Worm (Caenorhabditis elegans): ENCODE results near the gene M18.6.
"Not testable (repeated sequence)": the region's sequence is repeated elsewhere in the genome, so short reads cannot be mapped to it uniquely, and the experiment has no call there.

Gene M18.6

DNA sequence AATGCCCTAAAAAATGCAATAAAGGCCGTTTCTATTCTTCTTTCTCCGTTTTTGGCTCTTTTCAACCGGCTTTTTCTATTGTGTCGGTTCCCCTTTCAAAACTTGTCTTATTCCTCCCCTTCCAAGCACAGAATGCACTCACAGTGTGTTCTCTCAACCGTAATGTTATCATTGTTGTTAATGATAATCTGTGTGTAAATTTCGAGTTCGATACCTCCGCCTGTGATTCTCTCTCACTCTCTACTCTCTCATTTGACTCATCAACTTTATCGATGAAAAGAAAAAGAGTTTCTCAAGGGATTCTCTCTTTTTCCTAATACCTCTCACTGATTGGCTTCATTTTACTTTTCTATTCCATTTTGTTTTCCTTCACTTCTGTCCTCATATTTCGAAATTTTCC lies 7.6 kb downstream of the M18.6 start:
- no peak for TF ChIP-seq W03F9.2 (tag; optimal IDR thresholded peaks at IDR 0.05)
- no peak for TF ChIP-seq dao-5 (tag; optimal IDR thresholded peaks at IDR 0.05)
- no peak for TF ChIP-seq him-1 (tag; optimal IDR thresholded peaks at IDR 0.05)

DNA sequence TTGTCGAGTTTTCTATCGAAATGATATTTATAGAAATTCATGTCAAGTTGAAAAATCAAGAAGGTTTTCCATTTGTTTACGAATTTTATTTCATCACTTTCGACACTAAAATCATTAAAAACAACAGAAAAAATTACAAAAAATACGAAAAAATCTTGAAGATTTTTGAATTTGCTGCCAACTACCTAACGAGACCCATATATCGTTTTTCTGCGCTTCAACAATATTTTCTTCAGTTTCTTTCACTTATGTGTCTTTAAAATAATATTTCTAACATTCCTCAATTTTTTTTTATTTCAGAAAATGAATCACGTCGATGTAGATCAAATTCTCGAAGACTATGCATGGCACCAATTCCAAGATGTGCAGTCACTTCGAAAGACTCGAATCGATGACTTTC lies 8.1 kb downstream of the M18.6 start, which contains the start of gene lin-24:
TSS of gene lin-24 (plus strand) at position 301 of the 400 bp plus-strand sequence.
- TF ChIP-seq W03F9.2 (tag; optimal IDR thresholded peaks at IDR 0.05) (no peak), him-1 (tag; optimal IDR thresholded peaks at IDR 0.05) (no peak)

DNA sequence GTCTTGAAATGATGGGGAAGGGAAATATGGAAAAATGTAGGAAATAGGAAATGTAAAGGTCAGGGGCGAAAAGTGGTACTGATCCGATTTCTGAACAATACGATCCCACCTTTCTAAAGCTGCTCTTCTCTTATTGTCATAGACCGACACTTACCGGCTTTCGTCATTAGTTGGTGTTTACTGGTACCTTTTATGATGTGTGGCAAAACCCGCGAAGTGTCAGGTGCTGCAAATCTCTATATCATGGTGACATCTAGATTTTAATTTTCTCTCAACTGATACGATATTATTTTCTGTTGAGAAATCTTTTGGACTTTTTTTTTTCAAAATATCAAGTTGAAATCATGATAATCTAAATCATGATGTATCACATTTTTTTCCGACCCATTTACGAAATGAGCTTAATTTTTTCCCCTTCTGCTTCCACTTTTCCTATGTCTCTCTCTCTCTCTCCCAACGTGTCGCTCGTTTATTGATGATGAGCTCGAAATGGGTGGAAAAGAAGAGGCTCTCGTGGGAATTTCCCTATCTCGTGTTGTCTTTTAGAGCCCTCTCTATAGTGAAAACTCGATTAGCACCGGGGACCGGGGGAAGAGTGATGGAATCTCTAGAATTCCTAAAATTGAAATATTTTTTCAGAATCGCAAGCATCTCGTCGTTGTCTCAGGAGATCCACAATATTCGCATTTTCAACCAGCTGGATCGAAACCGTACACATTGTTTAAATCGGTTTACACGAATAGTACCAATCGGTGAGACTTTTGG lies 10.4 kb downstream of the M18.6 start:
- no peak for TF ChIP-seq W03F9.2 (tag; optimal IDR thresholded peaks at IDR 0.05)
- no peak for TF ChIP-seq him-1 (tag; optimal IDR thresholded peaks at IDR 0.05)
- TF ChIP-seq dao-5 (tag; optimal IDR thresholded peaks at IDR 0.05) = no peak

DNA sequence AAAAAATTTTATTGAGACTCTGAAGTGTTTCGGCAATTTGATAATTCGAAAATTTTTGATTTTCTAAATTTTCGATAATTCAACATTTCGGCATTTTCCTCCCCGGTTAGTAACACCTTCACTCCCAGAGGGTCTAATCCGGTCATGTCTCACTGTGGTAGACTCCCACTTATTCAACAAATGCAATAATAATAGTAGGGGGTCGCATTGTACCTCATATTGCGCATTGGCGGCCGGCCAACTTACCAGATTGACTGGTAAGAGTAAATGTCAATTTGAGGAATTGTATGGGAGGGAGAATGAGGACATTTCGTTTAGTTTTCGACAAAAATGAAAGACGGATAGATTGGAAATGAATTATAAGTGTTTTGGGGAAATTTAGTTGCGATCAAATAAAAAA lies 12.7 kb downstream of the M18.6 start:
- TF ChIP-seq dao-5 (tag; optimal IDR thresholded peaks at IDR 0.05) = no peak
- TF ChIP-seq him-1 (tag; optimal IDR thresholded peaks at IDR 0.05) = no peak
- no peak for TF ChIP-seq W03F9.2 (tag; optimal IDR thresholded peaks at IDR 0.05)

DNA sequence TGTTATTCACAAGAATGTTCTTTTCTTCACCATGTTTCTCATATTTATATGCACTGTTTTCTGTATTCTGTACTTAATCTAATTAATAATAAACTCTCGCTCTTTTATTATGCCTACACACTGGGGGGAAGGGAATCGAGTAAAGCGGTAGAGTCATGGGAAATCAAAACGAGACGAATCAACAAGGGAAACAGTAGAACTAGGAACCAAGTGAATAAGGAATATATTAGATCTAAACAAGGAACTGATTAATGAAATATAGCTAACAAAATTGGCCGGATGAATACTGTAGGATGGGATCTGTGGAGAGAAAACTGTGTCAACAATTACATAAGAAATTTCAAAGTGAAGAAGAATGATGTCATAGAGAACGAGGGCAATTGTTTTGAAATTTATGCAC lies 13.9 kb downstream of the M18.6 start:
- TF ChIP-seq dao-5 (tag; optimal IDR thresholded peaks at IDR 0.05) = no peak
- no peak for TF ChIP-seq W03F9.2 (tag; optimal IDR thresholded peaks at IDR 0.05)
- no peak for TF ChIP-seq him-1 (tag; optimal IDR thresholded peaks at IDR 0.05)

DNA sequence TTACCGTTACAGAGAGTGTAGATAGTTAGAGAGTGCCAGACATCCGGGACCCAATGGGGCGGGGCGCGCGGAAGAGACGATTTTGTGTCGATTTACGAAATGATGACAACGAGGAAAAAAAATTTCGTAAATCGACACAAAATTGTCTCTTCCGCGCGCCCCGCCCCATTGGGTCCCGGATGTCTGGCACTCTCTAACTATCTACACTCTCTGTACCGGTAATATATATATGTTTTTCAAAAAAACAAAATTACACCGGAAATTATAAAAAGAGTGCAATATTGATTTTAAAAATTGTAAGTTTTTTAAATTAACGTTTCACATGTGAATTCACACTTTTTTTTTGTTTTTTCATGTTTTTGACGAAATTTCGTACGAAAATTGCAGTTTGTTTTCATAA lies 17.0 kb downstream of the M18.6 start, which contains the start of gene B0001.4:
TSS of gene B0001.4 (minus strand) at position 101 of the 400 bp plus-strand sequence.
- not testable (repeated sequence) for TF ChIP-seq dao-5, W03F9.2, him-1 (tag; optimal IDR thresholded peaks at IDR 0.05)

DNA sequence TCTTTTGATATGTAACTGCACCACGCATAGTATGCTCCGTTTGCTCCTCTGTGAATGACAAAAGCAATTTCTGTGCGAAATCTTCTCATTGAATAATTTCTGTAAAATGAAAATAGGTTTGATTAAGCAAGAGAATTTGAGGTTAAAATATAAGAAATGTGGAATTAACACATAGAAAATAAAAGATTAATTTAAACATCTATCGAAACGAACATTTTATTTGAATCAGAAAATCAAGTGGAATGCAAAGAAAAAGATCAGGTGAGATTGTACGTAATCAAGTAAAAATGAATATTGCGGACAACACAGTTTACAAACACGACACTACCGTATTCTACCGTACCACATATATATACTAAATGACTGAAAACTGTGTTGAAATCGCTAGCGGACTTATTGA lies 19.8 kb downstream of the M18.6 start, which contains the start of gene B0001.8:
TSS of gene B0001.8 (minus strand) at position 101 of the 400 bp plus-strand sequence.
- TF ChIP-seq dao-5 (tag; optimal IDR thresholded peaks at IDR 0.05) = no peak
- no peak for TF ChIP-seq W03F9.2 (tag; optimal IDR thresholded peaks at IDR 0.05)
- no peak for TF ChIP-seq him-1 (tag; optimal IDR thresholded peaks at IDR 0.05)

DNA sequence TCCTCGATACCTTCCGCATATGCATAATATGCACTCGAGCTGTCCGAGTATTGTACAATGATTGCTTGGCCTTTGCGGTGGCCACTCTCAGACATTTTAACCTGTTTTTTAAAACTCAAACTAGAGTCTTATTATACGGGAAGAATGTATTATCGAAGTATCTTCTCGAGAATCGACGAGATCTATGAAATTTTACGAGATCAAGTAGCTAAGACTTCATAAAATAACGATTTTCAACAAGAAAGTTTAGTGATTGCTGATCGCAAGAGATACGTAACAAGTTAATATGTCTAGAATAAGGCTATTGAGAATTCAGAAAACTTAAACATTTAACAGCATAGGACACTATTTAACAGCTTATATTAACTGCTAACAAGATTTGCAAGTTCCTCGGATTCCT lies 22.1 kb downstream of the M18.6 start, which contains the start of gene B0001.5:
TSS of gene B0001.5 (minus strand) at position 101 of the 400 bp plus-strand sequence.
- TF ChIP-seq him-1 (tag; optimal IDR thresholded peaks at IDR 0.05) (no peak), dao-5 (tag; optimal IDR thresholded peaks at IDR 0.05) (no peak), W03F9.2 (tag; optimal IDR thresholded peaks at IDR 0.05) (no peak)

DNA sequence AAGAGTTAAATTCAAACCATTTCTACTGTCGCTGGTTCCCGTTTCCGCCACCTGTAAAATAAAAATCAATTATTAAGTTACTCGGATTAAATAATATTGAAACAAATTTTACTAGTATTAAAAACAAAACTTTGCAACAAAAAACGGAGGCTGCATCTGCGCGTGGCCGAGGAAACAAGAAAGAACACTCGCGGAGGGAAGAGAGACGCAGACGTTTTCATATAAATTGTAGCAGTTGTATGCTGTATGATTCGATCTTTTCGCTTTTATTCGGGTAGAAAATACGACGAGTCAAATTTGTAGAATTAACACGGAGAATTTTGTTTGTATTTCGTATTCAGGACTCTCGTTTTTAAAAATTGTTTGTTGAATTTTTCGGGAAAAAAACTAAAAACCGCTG lies 24.6 kb downstream of the M18.6 start, which contains the start of gene B0001.3:
TSS of gene B0001.3 (minus strand) at position 55 of the 400 bp plus-strand sequence.
- TF ChIP-seq dao-5 (tag; optimal IDR thresholded peaks at IDR 0.05) = no peak
- no peak for TF ChIP-seq W03F9.2 (tag; optimal IDR thresholded peaks at IDR 0.05)
- TF ChIP-seq him-1 (tag; optimal IDR thresholded peaks at IDR 0.05) = no peak

DNA sequence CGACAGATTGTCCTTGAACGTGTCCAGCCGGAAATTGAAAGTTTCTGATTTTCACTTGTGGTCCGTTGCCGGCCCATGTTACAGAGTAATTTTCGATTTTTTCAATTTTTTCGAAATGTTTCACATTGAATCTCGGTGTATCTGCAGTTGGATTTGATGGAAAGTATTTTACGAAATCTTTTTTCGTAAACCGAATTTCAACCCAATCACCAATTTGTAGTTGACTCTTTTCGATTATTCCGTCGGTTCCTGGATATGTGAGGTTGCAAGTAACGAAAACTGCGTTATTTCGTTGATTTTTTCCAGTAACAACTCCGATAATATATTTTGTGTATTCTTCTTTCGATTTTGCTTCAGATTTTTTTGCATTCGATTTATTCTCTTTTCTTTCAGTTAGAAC lies 28.5 kb downstream of the M18.6 start:
- no peak for TF ChIP-seq him-1 (tag; optimal IDR thresholded peaks at IDR 0.05)
- no peak for TF ChIP-seq dao-5 (tag; optimal IDR thresholded peaks at IDR 0.05)
- TF ChIP-seq W03F9.2 (tag; optimal IDR thresholded peaks at IDR 0.05) = no peak

DNA sequence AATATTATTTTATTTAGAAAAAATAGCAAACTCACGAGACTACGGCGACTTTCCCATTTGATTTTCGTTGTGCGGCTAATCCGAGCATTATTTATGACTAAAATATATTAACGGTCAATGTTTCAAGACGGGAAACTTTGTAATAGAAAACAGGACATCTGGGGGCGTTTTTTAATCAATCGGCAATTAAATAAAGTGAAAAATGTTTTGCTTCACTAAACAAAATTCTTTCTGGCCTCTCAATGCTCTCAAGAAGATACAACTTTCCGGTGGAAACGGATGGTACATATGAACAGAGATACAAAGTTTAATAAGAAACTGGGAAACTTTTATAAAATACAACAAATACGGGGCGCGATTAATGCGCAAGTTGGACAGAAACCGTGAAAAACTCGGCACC lies 29.8 kb downstream of the M18.6 start, which contains the start of gene B0001.2:
TSS of gene B0001.2 (minus strand) at position 101 of the 400 bp plus-strand sequence.
- TF ChIP-seq him-1 (tag; optimal IDR thresholded peaks at IDR 0.05) (no peak), dao-5 (tag; optimal IDR thresholded peaks at IDR 0.05) (no peak), W03F9.2 (tag; optimal IDR thresholded peaks at IDR 0.05) (no peak)

DNA sequence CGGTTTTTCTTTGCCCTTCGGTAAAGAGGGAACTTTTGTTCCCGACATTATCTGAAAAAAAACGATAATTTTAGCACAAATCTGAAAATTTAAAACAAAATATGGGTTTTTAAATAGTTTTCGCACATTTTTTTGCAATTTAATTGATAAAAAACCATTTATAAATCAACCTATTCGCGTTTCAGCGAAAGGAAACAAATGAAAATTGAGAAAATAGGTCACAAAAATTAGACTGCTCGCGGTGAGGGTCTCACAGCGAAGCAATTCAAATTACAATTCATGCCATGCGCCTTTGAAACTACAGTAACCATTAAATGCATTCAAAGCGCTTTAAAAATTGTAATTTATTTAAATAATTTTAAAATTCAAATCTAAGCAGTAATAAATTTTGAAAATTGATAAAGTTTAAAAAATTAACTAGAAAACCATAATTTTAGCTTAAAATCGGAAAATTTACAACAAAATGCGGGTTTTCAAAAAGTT lies 33.1 kb downstream of the M18.6 start, which contains the start of gene B0001.7:
TSS of gene B0001.7 (minus strand) at position 51 of the 483 bp plus-strand sequence.
- TF ChIP-seq him-1 (tag; optimal IDR thresholded peaks at IDR 0.05) (no peak), W03F9.2 (tag; optimal IDR thresholded peaks at IDR 0.05) (no peak), dao-5 (tag; optimal IDR thresholded peaks at IDR 0.05) (no peak)

DNA sequence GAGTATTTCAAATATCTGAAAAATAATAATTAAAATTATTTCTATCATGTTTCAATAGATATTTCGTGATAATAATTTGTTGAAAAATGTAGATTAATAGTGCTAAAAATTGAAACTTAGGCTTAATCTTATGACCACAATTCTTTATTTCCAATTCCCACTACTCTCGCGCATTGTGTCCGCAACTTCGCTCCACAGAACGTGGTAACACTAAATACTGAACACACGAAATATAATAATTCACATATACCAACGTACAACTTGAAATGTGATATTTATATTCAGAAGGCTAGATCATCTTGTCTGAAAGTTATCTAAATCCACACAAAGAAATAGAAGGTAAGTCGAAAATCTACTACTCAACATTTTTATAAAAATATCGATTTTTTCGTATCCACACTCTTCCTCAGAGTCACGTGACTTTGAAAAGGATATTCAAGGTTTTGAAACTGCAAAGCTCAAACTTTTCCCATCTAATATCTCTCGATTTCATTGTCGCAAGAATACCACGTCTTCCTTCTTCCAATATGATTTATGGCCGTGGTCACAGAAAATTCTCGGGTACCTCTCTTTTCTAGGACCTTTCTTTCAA lies 35.6 kb downstream of the M18.6 start, which contains the start of gene eri-12:
TSS of gene eri-12 (plus strand) at position 197 of the 592 bp plus-strand sequence.
- TF ChIP-seq dao-5 (tag; optimal IDR thresholded peaks at IDR 0.05) = no peak
- no peak for TF ChIP-seq W03F9.2 (tag; optimal IDR thresholded peaks at IDR 0.05)
- TF ChIP-seq him-1 (tag; optimal IDR thresholded peaks at IDR 0.05) = no peak

DNA sequence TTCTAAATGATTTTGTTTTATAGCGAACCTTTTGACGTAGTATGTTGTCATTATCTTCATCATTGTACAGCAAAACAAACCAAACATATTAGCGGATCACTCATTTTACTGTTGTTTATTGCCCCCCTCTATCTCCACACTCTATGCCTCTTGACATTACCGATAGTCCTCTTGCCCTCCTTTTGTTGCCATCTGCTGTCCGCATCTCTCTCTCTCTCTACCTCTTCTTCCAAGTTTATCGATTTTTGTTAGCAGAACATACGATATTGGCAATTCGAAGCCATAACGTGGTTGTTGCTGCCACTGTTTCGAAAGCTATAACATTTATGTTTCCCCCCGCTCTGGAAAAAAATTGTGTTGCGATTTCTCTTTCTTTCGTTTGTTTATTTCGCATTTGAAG lies 36.8 kb downstream of the M18.6 start:
- TF ChIP-seq him-1 (tag; optimal IDR thresholded peaks at IDR 0.05) (no peak), dao-5 (tag; optimal IDR thresholded peaks at IDR 0.05) (no peak), W03F9.2 (tag; optimal IDR thresholded peaks at IDR 0.05) (no peak)

All from whole organism, L4/young adult.